Fruit fly (Drosophila melanogaster): ENCODE data around the gene CG8132.
A peak's percentile ranks its signal among the peaks of the same experiment; 100 is the strongest.

CG8132 gene

dm6 chr3R:9355195-9355594 lies 46.1 kb upstream of the CG8132 start, which contains the start of gene CG43675:
Gene CG43675, plus strand, starts transcription at chr3R:9355495.
- no peak for TF ChIP-seq CG8359 (GFP tag; optimal IDR thresholded peaks at IDR 0.05; ENCODE audit: borderline replicate concordance)
- peak; percentile 40 for TF ChIP-seq sens (GFP tag)

DNA sequence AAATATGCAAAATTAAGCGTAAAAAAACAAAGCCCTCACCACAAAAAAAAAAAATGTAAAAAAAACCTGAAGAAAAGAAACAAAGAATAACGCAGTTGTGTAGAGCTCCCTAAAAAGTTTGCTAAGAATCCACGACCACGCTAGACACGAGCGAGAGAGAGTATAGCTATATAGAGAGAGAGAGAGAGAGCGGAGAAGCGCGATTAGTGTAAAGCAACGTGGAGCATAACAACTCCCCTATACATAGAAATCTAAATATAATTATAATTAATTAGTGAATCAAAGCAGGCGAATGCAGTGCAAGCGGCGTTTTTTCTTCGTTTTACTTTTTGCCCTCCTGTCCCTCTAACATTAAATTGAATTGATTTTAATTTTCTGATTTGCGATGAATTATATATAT lies 41.9 kb upstream of the CG8132 start:
- TF ChIP-seq CG7745 (tag; optimal IDR thresholded peaks at IDR 0.05) (peak; percentile 70), zf30C (GFP tag; optimal IDR thresholded peaks at IDR 0.05) (no peak), CG2199 (GFP tag; IDR thresholded peaks at IDR 0.05) (peak; percentile 69; the same call in 1 of the 3 replicates), Trl (optimal IDR thresholded peaks at IDR 0.05) (peak; percentile 40 to 78), Trl (GFP tag; optimal IDR thresholded peaks at IDR 0.05) (no peak)

DNA sequence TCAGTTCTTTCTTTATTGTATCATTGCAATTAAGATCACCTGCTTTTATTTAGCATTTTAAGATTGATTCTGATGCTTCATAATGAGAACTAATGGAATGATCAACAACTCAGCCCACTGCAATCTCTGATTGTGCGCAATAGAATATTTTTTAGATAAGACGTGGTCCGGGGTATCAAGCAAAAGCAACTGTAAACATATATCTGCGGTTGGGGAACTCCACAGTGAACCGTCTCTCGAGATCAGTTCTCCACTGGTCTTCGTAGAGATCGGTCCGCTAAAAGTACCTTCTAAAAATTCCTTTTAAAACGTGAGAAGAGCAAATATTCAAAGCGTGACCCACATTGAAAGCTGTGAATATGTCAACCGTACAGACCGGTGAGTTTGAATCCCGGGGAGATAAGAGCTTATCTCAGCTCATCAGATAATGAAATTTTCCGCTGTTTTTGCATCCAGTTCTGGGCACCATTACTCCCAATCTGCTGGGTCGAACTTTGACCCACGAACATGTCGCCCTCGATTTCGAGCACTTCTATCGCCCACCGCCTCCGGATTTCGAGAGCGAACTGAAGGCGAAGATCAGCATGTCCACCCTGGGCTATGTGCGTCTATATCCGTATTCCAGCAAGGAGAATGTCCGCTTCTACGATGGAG lies 38.1 kb upstream of the CG8132 start, which contains the start of gene CG18473:
Gene CG18473, plus strand, starts transcription at position 240 of the 654 bp plus-strand sequence.
- TF ChIP-seq CG2678 (tag; optimal IDR thresholded peaks at IDR 0.05) (no peak), Med (GFP tag) (peak; percentile 10), sob (GFP tag; IDR thresholded peaks at IDR 0.05) (peak; percentile 43; the same call in 1 of the 2 replicates), gro (GFP tag; optimal IDR thresholded peaks at IDR 0.05) (no peak), CG16813 (GFP tag; IDR thresholded peaks at IDR 0.05; ENCODE audit: partially characterized antibody) (no peak), Hr78 (GFP tag; optimal IDR thresholded peaks at IDR 0.05) (peak in 1 of 2 experiments; percentile 58), dm (GFP tag; optimal IDR thresholded peaks at IDR 0.05) (no peak)

DNA sequence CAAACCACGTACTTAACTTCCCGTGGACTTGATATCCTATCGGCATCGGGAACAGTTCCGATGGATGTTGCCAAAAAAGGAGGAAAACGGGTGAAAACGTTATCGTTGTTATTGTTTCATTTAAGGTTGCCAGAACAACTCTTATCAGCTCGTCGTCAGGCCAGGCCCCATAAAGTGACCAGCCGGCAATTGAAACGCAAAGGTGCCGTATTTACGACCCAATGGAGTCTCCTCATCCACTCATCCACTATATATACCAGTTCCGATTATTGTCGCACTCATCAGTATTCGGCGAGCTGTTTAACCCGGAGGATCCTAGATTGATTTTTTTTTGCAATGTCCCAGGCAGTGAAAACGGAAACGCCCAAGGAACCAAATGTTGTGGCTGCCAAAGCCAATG lies 36.2 kb upstream of the CG8132 start, which contains the start of gene Srr:
Gene Srr, plus strand, starts transcription at position 278 of the 400 bp plus-strand sequence.
- peak; percentile 16 for TF ChIP-seq Med (GFP tag)
- TF ChIP-seq cad (GFP tag; optimal IDR thresholded peaks at IDR 0.05), result peak; percentile 2
- no peak for TF ChIP-seq CG7556 (GFP tag; optimal IDR thresholded peaks at IDR 0.05)
- no peak for TF ChIP-seq CG18599 (GFP tag; optimal IDR thresholded peaks at IDR 0.05)

DNA sequence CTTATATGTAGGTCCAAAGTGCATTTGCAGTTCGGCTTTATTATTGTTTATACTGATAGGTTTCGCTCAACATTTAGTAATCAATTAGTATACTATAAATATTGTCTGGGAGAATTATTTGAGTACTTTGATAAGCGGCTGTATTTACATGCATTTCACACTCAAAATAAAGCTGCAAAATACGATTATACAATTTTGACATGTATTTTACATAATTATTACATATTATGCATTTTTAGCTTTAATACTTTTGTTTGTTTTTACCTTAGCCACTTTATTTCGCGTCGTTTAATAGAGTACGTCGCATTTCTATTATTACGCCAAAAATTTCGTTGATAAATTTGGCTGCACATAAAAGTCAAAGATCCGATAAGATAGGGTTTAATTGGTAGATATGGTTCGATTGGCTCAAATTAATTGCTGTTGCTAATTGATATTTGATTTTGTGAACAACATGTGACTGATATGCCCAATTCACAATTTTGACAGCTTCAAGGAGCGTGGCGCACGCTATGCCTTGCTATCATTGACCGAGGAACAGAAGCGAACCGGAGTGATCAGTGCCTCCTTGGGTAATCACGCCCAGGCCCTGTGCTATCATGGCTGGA lies 35.3 kb upstream of the CG8132 start:
- TF ChIP-seq Adf1 (GFP tag; IDR thresholded peaks at IDR 0.05) (no peak), stc (GFP tag; IDR thresholded peaks at IDR 0.05) (no peak), Dip2 (GFP tag; IDR thresholded peaks at IDR 0.05) (no peak), BtbVII (GFP tag; optimal IDR thresholded peaks at IDR 0.05) (no peak), vfl (GFP tag; optimal IDR thresholded peaks at IDR 0.05) (no peak), exex (tag; optimal IDR thresholded peaks at IDR 0.05) (peak; percentile 98), gcm (GFP tag; optimal IDR thresholded peaks at IDR 0.05) (no peak), sd (tag; optimal IDR thresholded peaks at IDR 0.05) (no peak), CG6175 (GFP tag; IDR thresholded peaks at IDR 0.05) (no peak), nom (GFP tag; optimal IDR thresholded peaks at IDR 0.05) (peak; percentile 52), CG6683 (GFP tag; optimal IDR thresholded peaks at IDR 0.05) (no peak), btn (GFP tag; optimal IDR thresholded peaks at IDR 0.05) (no peak), Pdp1 (GFP tag; optimal IDR thresholded peaks at IDR 0.05) (peak in 1 of 2 experiments; percentile 20), Doc3 (GFP tag; IDR thresholded peaks at IDR 0.05; ENCODE audit: partially characterized antibody) (no peak), CG6813 (GFP tag; optimal IDR thresholded peaks at IDR 0.05) (peak; percentile 5), odd (GFP tag; optimal IDR thresholded peaks at IDR 0.05) (no peak), aop (GFP tag; IDR thresholded peaks at IDR 0.05) (no peak), schlank (tag; optimal IDR thresholded peaks at IDR 0.05) (no peak), ash1 (GFP tag; optimal IDR thresholded peaks at IDR 0.05) (no peak), CG7745 (tag; optimal IDR thresholded peaks at IDR 0.05) (no peak), ftz-f1 (GFP tag; optimal IDR thresholded peaks at IDR 0.05) (no peak), NC2β (GFP tag; optimal IDR thresholded peaks at IDR 0.05) (no peak), Mes4 (GFP tag; optimal IDR thresholded peaks at IDR 0.05) (no peak), CG5953 (GFP tag; IDR thresholded peaks at IDR 0.05) (no peak), NK7.1 (GFP tag; optimal IDR thresholded peaks at IDR 0.05) (no peak), CG3847 (GFP tag; IDR thresholded peaks at IDR 0.05) (no peak)
